Fruit fly (Drosophila melanogaster): ENCODE measurements around the gene CycG.

Gene CycG

dm6 chr3R:31603655-31604054, 8.8 kb downstream of the CycG start:
- no peak for TF ChIP-seq N (GFP tag; optimal IDR thresholded peaks at IDR 0.05)
- no peak for TF ChIP-seq usp (GFP tag; optimal IDR thresholded peaks at IDR 0.05)
- no peak for TF ChIP-seq lola (GFP tag; optimal IDR thresholded peaks at IDR 0.05)
- TF ChIP-seq sv (GFP tag; optimal IDR thresholded peaks at IDR 0.05): no peak
- no peak for TF ChIP-seq br (GFP tag; optimal IDR thresholded peaks at IDR 0.05)
- no peak for TF ChIP-seq Dfd (GFP tag; optimal IDR thresholded peaks at IDR 0.05)
- no peak for TF ChIP-seq dmrt93B (GFP tag; optimal IDR thresholded peaks at IDR 0.05)
- no peak for TF ChIP-seq Hnf4 (GFP tag; optimal IDR thresholded peaks at IDR 0.05)
- TF ChIP-seq tai (GFP tag; optimal IDR thresholded peaks at IDR 0.05): no peak
- TF ChIP-seq Hr83 (GFP tag; optimal IDR thresholded peaks at IDR 0.05; ENCODE audit: poor library complexity, severe bottlenecking): no peak
- no peak for TF ChIP-seq fru (GFP tag; optimal IDR thresholded peaks at IDR 0.05)
- TF ChIP-seq foxo (GFP tag; optimal IDR thresholded peaks at IDR 0.05): no peak
- TF ChIP-seq Rel (GFP tag; optimal IDR thresholded peaks at IDR 0.05): no peak
- TF ChIP-seq Rel (tag; optimal IDR thresholded peaks at IDR 0.05): no peak

dm6 chr3R:31603246-31603645, 9.2 kb downstream of the CycG start:
- TF ChIP-seq Sp1 (GFP tag; optimal IDR thresholded peaks at IDR 0.05) (no peak), rgr (GFP tag; optimal IDR thresholded peaks at IDR 0.05) (no peak)

DNA sequence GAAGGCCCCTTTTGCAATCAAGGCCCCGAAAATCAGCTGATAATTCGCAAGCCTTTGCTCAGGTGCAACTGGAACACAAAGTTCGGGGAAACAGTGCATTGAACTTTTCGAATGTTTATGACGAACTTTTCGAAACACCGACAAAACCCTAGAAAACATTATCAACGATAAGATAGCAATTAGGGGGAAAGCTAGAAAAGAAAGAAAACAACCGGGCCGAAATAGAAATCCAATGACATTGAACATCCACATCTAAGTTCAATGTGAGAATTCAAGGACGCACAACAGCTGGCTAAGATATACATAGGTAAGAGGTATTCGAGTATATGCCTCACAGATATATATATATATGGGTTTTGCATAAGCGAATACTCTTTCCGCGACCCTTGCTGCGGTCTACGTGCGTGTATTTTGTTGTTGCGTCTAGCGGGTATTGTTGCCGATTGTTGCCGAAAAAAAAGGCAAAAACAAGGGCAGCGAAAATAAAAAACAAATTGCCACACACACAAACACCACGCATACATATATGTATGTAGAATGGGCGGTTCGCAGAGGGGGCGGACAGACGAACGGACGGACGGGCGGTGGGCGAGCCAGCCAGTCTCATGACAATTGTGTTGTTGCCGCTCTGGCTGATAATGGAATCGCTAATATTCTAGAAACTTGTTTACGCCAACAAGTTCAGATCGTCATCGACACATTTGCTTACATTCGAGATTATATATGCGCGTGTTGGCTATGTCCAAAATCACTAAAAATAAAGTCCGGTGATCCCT, 12.7 kb downstream of the CycG start:
- TF ChIP-seq Hnf4 (GFP tag; optimal IDR thresholded peaks at IDR 0.05) (peak; percentile 44), OdsH (GFP tag; optimal IDR thresholded peaks at IDR 0.05) (no peak), usp (GFP tag; optimal IDR thresholded peaks at IDR 0.05) (no peak), HLH106 (tag; optimal IDR thresholded peaks at IDR 0.05) (no peak), N (GFP tag; optimal IDR thresholded peaks at IDR 0.05) (no peak), Abd-B (GFP tag; optimal IDR thresholded peaks at IDR 0.05) (no peak), h (GFP tag; optimal IDR thresholded peaks at IDR 0.05) (peak; percentile 35), pan (optimal IDR thresholded peaks at IDR 0.05) (no peak), Dfd (GFP tag; optimal IDR thresholded peaks at IDR 0.05) (no peak), GATAd (GFP tag; optimal IDR thresholded peaks at IDR 0.05) (no peak), woc (GFP tag; optimal IDR thresholded peaks at IDR 0.05) (no peak), CG9705 (GFP tag; optimal IDR thresholded peaks at IDR 0.05) (no peak), Hr78 (GFP tag; optimal IDR thresholded peaks at IDR 0.05) (no peak), dl (GFP tag; optimal IDR thresholded peaks at IDR 0.05; ENCODE audit: insufficient read depth in 1 of 2, partially characterized antibody in 2 of 2) (no peak), Rel (GFP tag; optimal IDR thresholded peaks at IDR 0.05) (peak; percentile 30), Rel (tag; optimal IDR thresholded peaks at IDR 0.05) (no peak), brk (GFP tag; optimal IDR thresholded peaks at IDR 0.05) (no peak), Vsx2 (GFP tag; optimal IDR thresholded peaks at IDR 0.05; ENCODE audit: partially characterized antibody) (no peak), br (GFP tag; optimal IDR thresholded peaks at IDR 0.05) (peak; percentile 69), tai (GFP tag; optimal IDR thresholded peaks at IDR 0.05) (no peak), lola (GFP tag; optimal IDR thresholded peaks at IDR 0.05) (no peak), foxo (GFP tag; optimal IDR thresholded peaks at IDR 0.05) (no peak), jim (GFP tag; optimal IDR thresholded peaks at IDR 0.05) (no peak), Jra (GFP tag; optimal IDR thresholded peaks at IDR 0.05) (no peak), Dif (GFP tag; optimal IDR thresholded peaks at IDR 0.05; ENCODE audit: partially characterized antibody) (no peak), rgr (GFP tag; optimal IDR thresholded peaks at IDR 0.05) (no peak), sage (GFP tag; optimal IDR thresholded peaks at IDR 0.05) (peak; percentile 43), CG32264 (GFP tag; optimal IDR thresholded peaks at IDR 0.05) (no peak), sv (GFP tag; optimal IDR thresholded peaks at IDR 0.05) (no peak), dsf (GFP tag; optimal IDR thresholded peaks at IDR 0.05; ENCODE audit: borderline replicate concordance) (no peak), Sp1 (GFP tag; optimal IDR thresholded peaks at IDR 0.05) (peak; percentile 48), Hr83 (GFP tag; optimal IDR thresholded peaks at IDR 0.05; ENCODE audit: poor library complexity, severe bottlenecking) (peak; percentile 23)
